Fruit fly (Drosophila melanogaster): Measurements from ENCODE around the gene CG10725.

Gene CG10725

DNA sequence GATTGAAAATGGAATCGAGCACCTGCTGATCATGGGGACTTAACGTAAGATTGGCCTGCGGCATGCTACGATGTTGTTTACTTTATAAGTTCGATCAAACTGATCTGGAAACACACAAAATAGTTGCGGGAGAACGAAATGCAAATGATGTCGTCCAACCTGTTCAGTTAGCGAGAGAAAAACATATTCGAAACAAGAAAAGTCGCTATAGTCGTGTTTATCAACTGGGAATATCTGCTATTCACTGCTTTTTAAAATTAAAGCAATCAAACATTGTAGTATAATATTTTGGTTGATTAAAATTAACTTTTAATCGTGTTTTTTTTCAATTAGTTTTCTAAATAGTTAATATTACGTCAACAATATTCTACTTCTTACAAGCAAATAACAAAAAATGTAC is 11.2 kb upstream of the CG10725 start, which contains the start of gene CG14105:
CG14105 (minus strand) TSS at position 101 of the 400 bp plus-strand sequence.
- TF ChIP-seq CG8478 (optimal IDR thresholded peaks at IDR 0.05) (no peak), CTCF (optimal IDR thresholded peaks at IDR 0.05) (no peak)

DNA sequence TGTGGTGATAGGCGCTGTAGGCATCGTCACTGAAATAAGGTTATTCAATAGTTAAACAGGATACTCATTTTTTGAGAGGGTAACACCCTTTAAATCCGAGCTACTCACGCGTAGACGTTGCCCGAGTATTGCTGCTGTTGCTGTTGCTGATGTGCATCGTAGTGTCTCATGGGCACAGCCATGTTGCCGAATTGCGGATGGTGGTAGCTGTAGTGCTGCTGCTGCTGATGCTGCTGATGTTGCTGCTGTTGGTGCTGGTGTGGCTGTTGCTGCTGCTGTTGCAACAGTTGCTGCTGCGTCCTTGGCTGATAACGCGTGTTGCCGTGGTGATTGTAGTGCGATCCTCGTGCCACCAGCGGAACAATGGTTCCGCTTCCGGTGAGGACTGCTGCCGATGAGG is 7.6 kb upstream of the CG10725 start:
- no peak for TF ChIP-seq CG8478 (optimal IDR thresholded peaks at IDR 0.05)
- TF ChIP-seq CTCF (optimal IDR thresholded peaks at IDR 0.05), result no peak

DNA sequence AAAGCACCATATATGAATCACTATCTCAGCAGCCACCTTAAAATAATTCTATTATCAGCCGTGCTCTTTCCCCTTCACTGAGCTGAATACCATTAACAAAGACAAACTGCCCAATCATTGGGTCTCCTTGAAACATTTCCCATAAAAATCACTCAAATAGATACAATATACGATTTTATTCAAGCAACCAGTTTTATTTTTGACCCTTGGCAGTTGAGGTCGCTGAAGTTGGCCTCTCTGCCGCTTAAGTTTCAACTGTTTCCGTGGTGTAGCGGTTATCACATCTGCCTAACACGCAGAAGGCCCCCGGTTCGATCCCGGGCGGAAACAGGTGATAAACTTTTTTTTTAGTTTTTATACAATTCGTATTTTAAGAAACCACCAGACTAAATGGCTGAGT is 5.0 kb upstream of the CG10725 start:
- TF ChIP-seq CTCF (optimal IDR thresholded peaks at IDR 0.05) (no peak), CG8478 (optimal IDR thresholded peaks at IDR 0.05) (no peak)

DNA sequence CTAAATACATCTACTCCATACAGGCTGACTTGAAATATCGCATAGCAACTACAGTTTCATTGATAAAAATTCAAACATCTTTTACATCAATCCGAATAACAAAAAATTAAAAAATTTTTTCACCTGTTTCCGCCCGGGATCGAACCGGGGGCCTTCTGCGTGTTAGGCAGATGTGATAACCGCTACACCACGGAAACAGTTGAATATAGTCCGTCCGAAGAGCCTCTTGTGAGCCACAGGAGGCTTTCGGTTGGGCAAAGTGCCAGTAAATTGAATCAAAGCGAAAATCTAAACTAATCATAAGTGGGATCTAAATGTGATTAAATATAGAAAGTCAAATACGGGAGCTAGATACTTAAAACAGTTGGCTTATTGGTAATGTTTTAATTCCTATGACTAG is 4.2 kb upstream of the CG10725 start:
- TF ChIP-seq CTCF (optimal IDR thresholded peaks at IDR 0.05) (no peak), CG8478 (optimal IDR thresholded peaks at IDR 0.05) (no peak)

DNA sequence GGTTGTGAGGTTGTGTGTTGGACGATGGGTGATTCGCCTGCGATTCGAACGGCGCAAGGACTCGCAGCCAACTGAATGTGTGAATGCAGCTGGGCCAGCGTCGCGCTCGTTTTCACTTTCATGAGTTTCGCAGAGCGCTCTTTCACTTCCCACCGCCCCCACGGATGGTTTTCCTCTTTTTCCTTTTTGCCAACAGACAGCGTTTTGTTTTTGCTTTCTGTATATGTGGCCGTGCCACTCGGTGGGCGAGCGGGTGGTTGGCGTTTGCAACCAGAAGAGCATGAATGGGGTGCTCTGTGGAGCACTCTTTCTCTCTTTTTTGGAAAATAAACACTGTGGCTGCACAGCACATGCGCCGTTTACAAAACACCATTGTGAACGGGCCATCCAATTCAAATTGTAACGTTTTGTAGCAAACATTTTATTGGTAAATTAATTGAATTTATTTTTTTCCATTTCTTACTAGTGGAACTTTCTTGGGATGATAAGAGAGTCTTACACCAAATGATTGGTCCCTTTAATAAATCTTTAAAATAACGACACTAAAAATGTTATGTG is 2.5 kb upstream of the CG10725 start, which contains the start of gene CG10713:
CG10713 (minus strand) TSS at position 60 of the 558 bp plus-strand sequence.
- no peak for TF ChIP-seq CTCF (optimal IDR thresholded peaks at IDR 0.05)
- no peak for TF ChIP-seq CG8478 (optimal IDR thresholded peaks at IDR 0.05)

DNA sequence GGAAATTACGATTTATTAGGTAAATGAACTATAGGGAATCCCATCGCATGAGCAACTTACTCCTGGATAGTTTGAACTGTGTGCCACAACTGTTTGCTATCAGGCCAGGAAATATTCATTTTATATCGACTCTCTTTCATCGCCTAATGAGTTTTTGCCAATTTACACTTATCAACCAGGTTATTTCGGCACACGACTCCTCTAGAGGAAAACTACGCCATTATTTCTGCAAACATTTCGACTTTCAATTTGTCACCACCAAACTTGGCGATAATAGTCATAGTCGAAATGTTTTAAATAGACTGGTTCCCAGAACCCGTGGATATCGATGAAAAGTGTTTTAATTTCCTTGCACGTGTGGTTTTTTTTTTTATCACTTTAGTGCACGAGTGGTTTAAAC is 718 bp upstream of the CG10725 start, which contains the start of gene CG10154:
CG10154 (minus strand) TSS at position 101 of the 400 bp plus-strand sequence.
- TF ChIP-seq CTCF (optimal IDR thresholded peaks at IDR 0.05) (no peak), CG8478 (optimal IDR thresholded peaks at IDR 0.05) (no peak)

DNA sequence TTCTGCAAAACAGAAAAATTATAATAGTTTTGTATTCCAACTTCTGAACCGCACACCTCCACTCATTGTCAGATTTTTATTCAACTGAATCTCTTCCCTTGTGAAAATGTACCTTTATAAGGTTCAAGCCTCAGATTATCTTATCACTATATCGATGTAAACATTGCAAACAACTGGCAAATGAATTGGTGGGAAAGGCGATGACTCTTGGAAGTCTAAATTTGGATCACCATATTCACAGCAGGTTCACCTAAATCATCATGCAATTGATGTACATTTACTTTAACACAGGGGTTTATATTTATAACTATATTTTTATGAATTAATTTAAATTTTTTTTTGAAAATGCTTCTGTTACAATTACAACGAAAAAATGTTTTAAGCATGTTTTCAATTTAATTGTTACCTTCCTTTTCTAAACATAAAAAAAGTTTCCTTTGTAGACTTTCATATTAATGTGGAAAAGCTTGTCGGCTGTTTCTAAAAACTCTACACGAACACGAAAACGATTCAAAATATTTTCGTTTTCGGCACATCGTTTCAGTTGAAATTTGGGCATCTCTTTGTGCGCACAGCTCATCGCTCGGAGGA is 2.7 kb downstream of the CG10725 start, which contains the start of the genes CG10140 and CG14109:
CG10140 (minus strand) TSS at position 101 of the 591 bp plus-strand sequence.
CG14109 (plus strand) TSS at position 541 of the 591 bp plus-strand sequence.
- TF ChIP-seq CG8478 (optimal IDR thresholded peaks at IDR 0.05) (no peak), CTCF (optimal IDR thresholded peaks at IDR 0.05) (no peak)

DNA sequence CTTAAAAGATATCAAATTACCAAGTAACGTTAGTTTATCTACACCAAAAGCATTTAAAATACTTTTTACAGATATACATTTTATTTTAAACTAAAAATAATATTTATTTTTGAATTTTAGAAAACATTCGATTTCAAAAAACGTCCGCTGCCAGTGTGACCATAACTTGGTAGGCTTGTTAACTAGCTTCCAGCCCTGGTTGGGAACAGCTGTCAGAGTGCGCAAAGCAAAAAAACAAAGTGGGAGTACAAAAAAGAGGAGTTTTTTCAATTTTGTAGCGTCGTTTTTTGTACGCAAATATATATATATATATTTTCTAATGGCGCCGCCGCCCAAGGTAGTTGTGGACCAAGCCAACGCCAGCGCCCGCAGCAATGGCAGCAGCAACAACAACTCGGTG is 4.6 kb downstream of the CG10725 start, which contains the start of gene cmb:
cmb (plus strand) TSS at position 195 of the 400 bp plus-strand sequence.
- TF ChIP-seq CTCF (optimal IDR thresholded peaks at IDR 0.05) (no peak), CG8478 (optimal IDR thresholded peaks at IDR 0.05) (no peak)

DNA sequence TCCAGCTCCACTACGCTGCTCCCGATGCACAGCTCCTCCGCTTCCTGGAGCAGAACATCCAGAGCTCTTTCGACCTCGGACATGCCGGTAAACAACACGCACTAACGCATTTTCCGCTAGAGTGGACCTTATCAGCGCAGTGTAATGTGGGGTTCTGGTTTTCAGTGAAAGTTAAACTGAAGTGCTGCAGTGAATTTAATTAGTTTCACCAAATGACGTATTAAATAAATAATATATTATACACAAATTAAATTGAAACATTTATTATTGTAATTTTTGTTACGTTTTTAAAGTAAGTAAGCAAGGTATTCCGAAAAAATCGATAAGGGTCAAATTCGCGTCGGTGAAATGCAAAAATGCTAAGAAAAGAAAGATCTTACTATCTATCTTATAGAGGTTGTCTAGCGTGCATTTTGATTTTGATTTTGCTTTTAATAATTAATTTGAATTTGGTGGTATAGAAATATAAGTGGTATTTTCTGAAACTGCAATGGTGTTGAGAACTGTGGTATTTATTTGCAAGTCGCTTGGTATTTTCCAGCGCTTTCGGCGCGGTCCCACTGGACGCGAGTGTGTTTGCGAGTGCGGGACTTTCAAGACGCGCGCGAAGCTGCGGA is 12.5 kb downstream of the CG10725 start, which contains the start of the genes JMJD7 and CG10738:
JMJD7 (minus strand) TSS at position 107 of the 617 bp plus-strand sequence.
CG10738 (plus strand) TSS at position 594 of the 617 bp plus-strand sequence.
- no peak for TF ChIP-seq CG8478 (optimal IDR thresholded peaks at IDR 0.05)
- no peak for TF ChIP-seq CTCF (optimal IDR thresholded peaks at IDR 0.05)

DNA sequence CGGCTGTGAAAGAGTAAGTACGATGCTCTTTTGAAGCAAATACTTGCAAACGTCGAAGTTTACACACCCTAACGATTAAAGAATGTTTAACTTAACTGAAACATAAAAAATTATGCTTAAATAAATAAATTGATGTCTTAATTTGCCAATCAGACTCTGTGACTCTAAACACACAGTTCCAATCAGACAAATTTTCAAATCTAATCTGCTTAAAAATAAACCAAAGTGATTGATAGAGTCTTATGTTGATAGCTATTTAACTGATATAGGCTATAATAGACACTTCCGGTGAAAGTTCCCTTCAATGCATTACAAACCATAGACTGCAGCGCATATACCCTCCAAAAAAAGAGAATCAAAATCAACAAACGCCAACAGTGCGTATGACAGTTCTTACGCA is 13.8 kb downstream of the CG10725 start:
- no peak for TF ChIP-seq CTCF (optimal IDR thresholded peaks at IDR 0.05)
- no peak for TF ChIP-seq CG8478 (optimal IDR thresholded peaks at IDR 0.05)

DNA sequence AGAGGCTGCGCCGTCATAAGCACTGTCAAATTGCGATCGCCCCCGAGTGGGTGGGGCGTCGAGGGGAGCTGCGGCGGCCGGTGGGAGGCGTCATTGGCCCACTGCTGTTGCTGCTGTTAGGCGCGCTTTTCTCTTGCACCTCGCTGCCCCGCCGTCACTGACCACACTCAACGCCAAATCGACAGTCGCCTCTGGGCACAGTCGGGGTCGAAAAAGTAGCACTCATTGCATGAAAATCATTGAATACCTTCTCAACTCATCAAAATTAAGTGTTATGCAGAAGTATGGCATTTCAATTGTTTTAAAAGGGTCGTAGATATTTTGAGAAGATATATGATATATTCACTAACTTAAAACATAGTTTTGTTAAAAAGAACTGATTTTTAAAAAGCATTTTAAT is 14.5 kb downstream of the CG10725 start:
- TF ChIP-seq CTCF (optimal IDR thresholded peaks at IDR 0.05), result no peak
- TF ChIP-seq CG8478 (optimal IDR thresholded peaks at IDR 0.05), result no peak

DNA sequence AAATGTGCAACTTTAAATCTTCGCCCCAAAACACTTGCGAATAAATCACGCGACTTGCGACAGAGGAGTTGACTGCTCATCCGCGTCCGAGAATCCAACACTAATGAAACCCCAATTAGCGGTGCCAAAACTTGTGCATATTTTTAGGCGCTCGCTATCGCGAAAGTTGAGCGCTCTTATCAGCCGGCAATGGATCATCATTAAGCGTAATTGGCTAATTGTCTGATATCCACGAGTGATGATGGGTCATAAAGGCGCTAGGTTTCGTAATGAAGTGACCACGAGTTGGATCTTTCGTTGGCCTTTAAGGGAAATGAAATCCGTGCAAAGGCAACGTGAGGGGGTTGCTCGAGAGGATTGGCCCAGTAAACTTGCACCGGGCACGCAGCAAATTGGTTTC is 17.0 kb downstream of the CG10725 start:
- TF ChIP-seq CG8478 (optimal IDR thresholded peaks at IDR 0.05) (no peak), CTCF (optimal IDR thresholded peaks at IDR 0.05) (no peak)

DNA sequence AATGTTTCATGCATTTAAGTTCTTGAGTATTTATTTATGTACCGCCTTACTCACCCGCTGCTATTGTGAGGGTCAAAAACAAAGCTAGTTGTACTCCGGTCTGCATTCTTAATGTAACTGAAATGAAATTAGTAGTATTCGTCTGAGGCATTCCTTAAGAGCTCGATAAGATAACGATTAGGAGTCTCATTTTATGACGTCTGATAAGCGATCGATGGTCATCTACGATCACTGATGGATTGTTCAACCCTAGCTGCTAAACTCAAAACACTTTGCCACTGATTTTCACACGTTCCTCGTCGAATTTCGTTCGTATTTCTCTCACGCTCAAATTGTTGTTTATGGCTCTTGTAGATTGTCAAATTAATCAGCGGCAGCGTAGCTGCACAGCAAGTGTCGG is 19.4 kb downstream of the CG10725 start, which contains the start of gene CG10116:
CG10116 (minus strand) TSS at position 106 of the 400 bp plus-strand sequence.
- no peak for TF ChIP-seq CTCF (optimal IDR thresholded peaks at IDR 0.05)
- no peak for TF ChIP-seq CG8478 (optimal IDR thresholded peaks at IDR 0.05)

DNA sequence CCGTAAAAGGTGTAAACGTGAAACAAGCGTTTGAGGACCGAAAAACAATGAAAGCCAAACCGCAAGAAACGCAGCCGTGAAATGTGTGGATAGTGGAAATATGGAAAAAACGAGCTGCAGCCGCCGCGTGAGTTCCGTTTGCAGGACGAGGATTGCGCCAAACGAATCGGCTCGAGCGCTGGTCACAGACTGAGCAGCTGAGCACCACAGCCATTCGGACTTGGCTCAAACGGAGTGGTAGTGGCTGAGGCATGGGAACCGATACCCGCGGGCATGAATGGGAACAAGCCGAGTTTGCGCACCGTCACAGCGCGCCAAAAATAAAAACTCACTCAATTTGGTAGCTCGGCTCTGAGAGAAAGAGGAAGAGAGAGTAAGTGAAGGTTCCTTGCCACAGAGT is 36.9 kb downstream of the CG10725 start, which contains the start of gene CG10089:
CG10089 (minus strand) TSS at position 181 of the 400 bp plus-strand sequence.
- TF ChIP-seq CG8478 (optimal IDR thresholded peaks at IDR 0.05) (no peak), CTCF (optimal IDR thresholded peaks at IDR 0.05) (no peak)

DNA sequence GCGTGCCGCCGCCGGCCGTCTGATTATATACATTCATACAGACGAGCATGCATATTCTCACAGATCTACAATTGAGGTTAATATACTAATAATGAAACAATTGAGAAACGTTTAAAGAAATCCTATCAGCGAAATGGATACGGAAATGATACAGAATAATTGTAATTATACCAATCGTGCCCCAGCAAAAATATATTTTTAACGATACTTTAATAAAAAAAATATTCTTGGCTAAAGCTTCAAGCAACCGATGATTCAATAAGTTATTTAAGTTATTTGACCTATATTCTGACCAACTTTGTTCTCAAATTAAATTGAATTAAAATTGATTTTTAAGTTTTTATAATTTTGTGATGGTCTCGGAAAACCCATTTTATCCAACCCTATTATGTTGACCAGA is 38.3 kb downstream of the CG10725 start:
- TF ChIP-seq CG8478 (optimal IDR thresholded peaks at IDR 0.05) (no peak), CTCF (optimal IDR thresholded peaks at IDR 0.05) (no peak)

All from S2 (cell line).